Comparison of ENCODE assay signal across 5 fruit fly cellular contexts in genomic region chr3L:8697862-8698261, dm6.
A peak's percentile ranks its signal among the peaks of the same experiment; 100 is the strongest.
TF ChIP-seq lines count a peak whose summit lies in the region.

No protein-coding gene starts in this region.

- no peak for TF ChIP-seq CTCF in whole organism, embryonic (GFP tag; optimal IDR thresholded peaks at IDR 0.05; lab: Kevin White, UChicago)

TF ChIP-seq in whole organism, adult, 20 proteins besides CTCF, POLR2A, EP300 and RAD21:
- TF ChIP-seq kay (GFP tag; lab: Kevin White, UChicago; ENCODE audit: borderline replicate concordance) (no peak), cic (GFP tag; optimal IDR thresholded peaks at IDR 0.05; lab: Kevin White, UChicago) (no peak), CG7101 (tag; optimal IDR thresholded peaks at IDR 0.05; lab: Kevin White, UChicago) (no peak), CG14711 (tag; optimal IDR thresholded peaks at IDR 0.05; lab: Kevin White, UChicago) (no peak), Mnt (GFP tag; optimal IDR thresholded peaks at IDR 0.05; lab: Kevin White, UChicago) (no peak), CG5204 (GFP tag; optimal IDR thresholded peaks at IDR 0.05; lab: Kevin White, UChicago) (no peak), bab1 (GFP tag; optimal IDR thresholded peaks at IDR 0.05; lab: Kevin White, UChicago) (peak; percentile 71), CG12768 (GFP tag; optimal IDR thresholded peaks at IDR 0.05; lab: Kevin White, UChicago) (peak; percentile 77), CG1620 (GFP tag; optimal IDR thresholded peaks at IDR 0.05; lab: Kevin White, UChicago) (no peak), Hr96 (GFP tag; optimal IDR thresholded peaks at IDR 0.05; lab: Kevin White, UChicago) (no peak)

TF ChIP-seq in whole organism, embryonic, 481 proteins besides CTCF, POLR2A, EP300 and RAD21 (continues in another document):
- TF ChIP-seq so (GFP tag; IDR thresholded peaks at IDR 0.05; lab: Robert Waterston, UW) (0 out of 3 replicates have a peak, but pooled peaks have one; percentile 35), Aef1 (GFP tag; IDR thresholded peaks at IDR 0.05; lab: Robert Waterston, UW) (no peak), kay (GFP tag; optimal IDR thresholded peaks at IDR 0.05; lab: Kevin White, UChicago) (peak; percentile 81), Bgb (GFP tag; IDR thresholded peaks at IDR 0.05; lab: Robert Waterston, UW; ENCODE audit: partially characterized antibody) (peak; percentile 31; the same call in 1 of the 2 replicates), sr (GFP tag; IDR thresholded peaks at IDR 0.05; lab: Robert Waterston, UW) (no peak), CG10366 (GFP tag; IDR thresholded peaks at IDR 0.05; lab: Robert Waterston, UW) (0 out of 2 replicates have a peak, but pooled peaks have one; percentile 8), Hr78 (GFP tag; optimal IDR thresholded peaks at IDR 0.05; lab: Kevin White, UChicago) (peak in 1 of 2 experiments; percentile 10), CG11456 (GFP tag; IDR thresholded peaks at IDR 0.05; lab: Robert Waterston, UW) (peak; percentile 68; the same call in 2 of the 3 replicates), CG8290 (GFP tag; optimal IDR thresholded peaks at IDR 0.05; lab: Kevin White, UChicago) (no peak), CG8290 (tag; optimal IDR thresholded peaks at IDR 0.05; lab: Kevin White, UChicago) (peak in 1 of 2 experiments; percentile 60), CG13287 (GFP tag; IDR thresholded peaks at IDR 0.05; lab: Robert Waterston, UW; ENCODE audit: partially characterized antibody) (peak; percentile 23; the same call in 1 of the 2 replicates), CG16863 (GFP tag; optimal IDR thresholded peaks at IDR 0.05; lab: Kevin White, UChicago) (no peak), CG15696 (tag; optimal IDR thresholded peaks at IDR 0.05; lab: Kevin White, UChicago) (no peak), zfh1 (GFP tag; IDR thresholded peaks at IDR 0.05; lab: Robert Waterston, UW) (no peak), Poxn (GFP tag; IDR thresholded peaks at IDR 0.05; lab: Robert Waterston, UW) (no peak), CG42726 (GFP tag; IDR thresholded peaks at IDR 0.05; lab: Robert Waterston, UW; ENCODE audit: partially characterized antibody) (no peak), CG15269 (tag; optimal IDR thresholded peaks at IDR 0.05; lab: Kevin White, UChicago) (peak; percentile 45), Drgx (GFP tag; IDR thresholded peaks at IDR 0.05; lab: Robert Waterston, UW) (peak; percentile 39), CG13894 (tag; optimal IDR thresholded peaks at IDR 0.05; lab: Kevin White, UChicago) (peak; percentile 54)

TF ChIP-seq in whole organism, prepupa, 60 proteins besides CTCF, POLR2A, EP300 and RAD21 (continues in another document):
- TF ChIP-seq Smox (GFP tag; optimal IDR thresholded peaks at IDR 0.05; lab: Kevin White, UChicago) (no peak), CG6792 (GFP tag; optimal IDR thresholded peaks at IDR 0.05; lab: Kevin White, UChicago) (no peak), net (GFP tag; optimal IDR thresholded peaks at IDR 0.05; lab: Kevin White, UChicago) (no peak), svp (GFP tag; lab: Kevin White, UChicago) (no peak), CG9139 (GFP tag; optimal IDR thresholded peaks at IDR 0.05; lab: Kevin White, UChicago) (peak; percentile 61), Blimp-1 (GFP tag; optimal IDR thresholded peaks at IDR 0.05; lab: Kevin White, UChicago) (peak; percentile 7), spab (GFP tag; optimal IDR thresholded peaks at IDR 0.05; lab: Kevin White, UChicago) (no peak), Hr4 (GFP tag; optimal IDR thresholded peaks at IDR 0.05; lab: Kevin White, UChicago) (no peak), Sox102F (GFP tag; optimal IDR thresholded peaks at IDR 0.05; lab: Kevin White, UChicago) (no peak), CG16779 (tag; optimal IDR thresholded peaks at IDR 0.05; lab: Kevin White, UChicago) (peak; percentile 32), CG6854 (GFP tag; optimal IDR thresholded peaks at IDR 0.05; lab: Kevin White, UChicago) (peak; percentile 74), Sox14 (GFP tag; optimal IDR thresholded peaks at IDR 0.05; lab: Kevin White, UChicago) (no peak), Ets21C (GFP tag; optimal IDR thresholded peaks at IDR 0.05; lab: Kevin White, UChicago) (no peak), Met (GFP tag; optimal IDR thresholded peaks at IDR 0.05; lab: Kevin White, UChicago) (no peak), dsx (GFP tag; optimal IDR thresholded peaks at IDR 0.05; lab: Kevin White, UChicago; ENCODE audit: poor library complexity, severe bottlenecking) (no peak), fd59A (GFP tag; optimal IDR thresholded peaks at IDR 0.05; lab: Kevin White, UChicago) (no peak), CG8119 (GFP tag; IDR thresholded peaks at IDR 0.05; lab: Robert Waterston, UW) (no peak), OdsH (GFP tag; optimal IDR thresholded peaks at IDR 0.05; lab: Kevin White, UChicago) (no peak), Sox15 (GFP tag; optimal IDR thresholded peaks at IDR 0.05; lab: Kevin White, UChicago) (no peak), CG10669 (GFP tag; optimal IDR thresholded peaks at IDR 0.05; lab: Kevin White, UChicago) (peak; percentile 18), topi (GFP tag; optimal IDR thresholded peaks at IDR 0.05; lab: Kevin White, UChicago) (no peak), dac (GFP tag; optimal IDR thresholded peaks at IDR 0.05; lab: Kevin White, UChicago) (no peak)

TF ChIP-seq in whole organism, pupa, 21 proteins besides CTCF, POLR2A, EP300 and RAD21:
- TF ChIP-seq CG32121 (GFP tag; IDR thresholded peaks at IDR 0.05; lab: Robert Waterston, UW) (0 out of 2 replicates have a peak, but pooled peaks have one; percentile 16), EcR (GFP tag; optimal IDR thresholded peaks at IDR 0.05; lab: Kevin White, UChicago) (peak; percentile 45), Snoo (tag; optimal IDR thresholded peaks at IDR 0.05; lab: Kevin White, UChicago) (peak; percentile 5), fd96Ca (GFP tag; IDR thresholded peaks at IDR 0.05; lab: Robert Waterston, UW) (peak; percentile 41; the same call in 1 of the 3 replicates), CG13204 (GFP tag; optimal IDR thresholded peaks at IDR 0.05; lab: Kevin White, UChicago) (peak; percentile 84), CG8301 (tag; optimal IDR thresholded peaks at IDR 0.05; lab: Kevin White, UChicago) (no peak), Ets98B (GFP tag; IDR thresholded peaks at IDR 0.05; lab: Robert Waterston, UW) (0 out of 2 replicates have a peak, but pooled peaks have one; percentile 6), CG4496 (GFP tag; IDR thresholded peaks at IDR 0.05; lab: Robert Waterston, UW) (peak; percentile 49), gl (tag; optimal IDR thresholded peaks at IDR 0.05; lab: Kevin White, UChicago) (peak; percentile 55), CG9948 (tag; optimal IDR thresholded peaks at IDR 0.05; lab: Kevin White, UChicago) (no peak), Pif1B (GFP tag; optimal IDR thresholded peaks at IDR 0.05; lab: Kevin White, UChicago) (no peak)

TF ChIP-seq in whole organism, wandering third instar larva, 38 proteins besides CTCF, POLR2A, EP300 and RAD21:
- TF ChIP-seq Rel (GFP tag; optimal IDR thresholded peaks at IDR 0.05; lab: Kevin White, UChicago): no peak
- peak; percentile 64 for TF ChIP-seq Rel (tag; optimal IDR thresholded peaks at IDR 0.05; lab: Kevin White, UChicago)
- TF ChIP-seq Dfd (GFP tag; optimal IDR thresholded peaks at IDR 0.05; lab: Kevin White, UChicago): peak; percentile 98
- peak; percentile 4 for TF ChIP-seq HLH106 (tag; optimal IDR thresholded peaks at IDR 0.05; lab: Kevin White, UChicago)
- no peak for TF ChIP-seq brk (GFP tag; optimal IDR thresholded peaks at IDR 0.05; lab: Kevin White, UChicago)
